Worm (Caenorhabditis elegans): ENCODE data around the gene chil-2.

ce11 chrII:9850945-9851344, 23.5 kb downstream of the chil-2 start, which contains the start of gene ZK938.10:
- no peak for TF ChIP-seq nhr-28 (tag; optimal IDR thresholded peaks at IDR 0.05)
- TF ChIP-seq snpc-4 (tag; optimal IDR thresholded peaks at IDR 0.05) = no peak
- TF ChIP-seq mep-1 (tag; optimal IDR thresholded peaks at IDR 0.05) = no peak
- no peak for TF ChIP-seq unc-39 (tag; optimal IDR thresholded peaks at IDR 0.05)

Measured in whole organism, mixed stage, embryonic.